Fruit fly (Drosophila melanogaster) whole organism, adult: ENCODE results near the gene ida.

Source experiments
- CG1620 ChIP-seq: fragments of 200-800 bp; sonication (Bioruptor generic); optimal IDR thresholded peaks from 2 replicates; lab custom pipeline; 2016; ENCODE audit warnings: missing biosample characterization, missing genetic modification characterization
- CG5204 ChIP-seq: fragments of 200-800 bp; sonication (Bioruptor generic); optimal IDR thresholded peaks from 2 replicates; lab custom pipeline; 2016; ENCODE audit warnings: missing biosample characterization, missing genetic modification characterization

DNA sequence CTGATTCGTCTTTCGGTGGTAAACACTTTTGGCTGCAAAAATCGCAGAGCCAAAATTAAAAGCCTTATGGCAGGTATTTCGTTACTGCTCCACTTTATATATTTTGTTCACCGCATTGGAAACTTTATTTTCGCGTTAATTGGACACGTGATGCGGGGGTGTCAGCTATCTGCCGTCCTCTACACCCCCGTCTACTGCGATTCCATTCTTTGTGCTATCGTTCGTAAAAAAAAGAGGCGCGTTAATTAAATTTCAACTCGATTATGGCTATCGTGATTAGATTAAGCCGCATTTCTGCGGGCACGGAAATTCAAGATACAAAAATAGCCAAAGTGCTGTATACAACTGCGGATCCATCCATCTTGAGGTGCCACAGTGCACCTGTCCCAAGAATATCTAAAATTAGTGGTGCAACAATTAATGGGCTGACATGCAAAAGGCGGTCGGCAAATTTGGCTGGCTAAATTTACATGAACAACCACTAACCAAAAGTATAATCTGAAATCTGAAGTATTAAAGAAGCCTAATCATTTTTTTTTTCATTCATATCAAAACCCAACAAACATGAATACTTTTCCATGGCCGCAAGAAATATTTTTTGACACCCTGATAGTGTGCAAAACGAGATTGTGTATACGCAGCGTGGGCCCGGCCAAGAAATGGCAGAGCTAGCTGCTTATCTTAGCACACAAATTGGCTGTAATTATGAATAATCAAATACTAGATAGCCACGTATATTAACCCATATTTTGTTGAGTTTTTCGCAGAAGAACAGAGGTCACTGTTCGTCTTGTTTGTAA, 25.0 kb downstream of the ida start:
- TF ChIP-seq CG1620 (GFP tag; lab: Kevin White, UChicago): no peak
- TF ChIP-seq CG5204 (GFP tag; lab: Kevin White, UChicago): no peak
